Worm (Caenorhabditis elegans): ENCODE results near the gene cbs-1.

DNA sequence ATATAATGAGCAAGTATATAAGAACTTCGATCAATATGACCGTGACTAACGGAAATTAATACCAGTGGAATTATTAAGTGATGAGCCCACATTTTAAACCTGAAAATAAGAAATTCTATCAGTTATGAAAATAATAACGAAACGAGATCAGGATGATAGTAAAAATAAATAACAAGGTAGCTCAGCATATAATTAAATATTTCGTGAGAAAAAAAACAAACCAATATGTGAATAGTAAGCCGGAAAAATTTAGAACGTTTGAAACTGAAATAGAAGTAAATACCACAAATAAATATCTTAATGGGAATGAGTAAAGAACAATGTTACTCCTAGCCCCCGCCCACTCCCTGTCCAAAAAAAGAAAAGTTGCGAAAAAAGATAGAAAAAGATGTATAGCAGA, 45.4 kb upstream of the cbs-1 start, which contains the start of gene F19C6.3:
- TF ChIP-seq nhr-11 (tag; optimal IDR thresholded peaks at IDR 0.05) = no peak
- no peak for TF ChIP-seq pqm-1 (tag; optimal IDR thresholded peaks at IDR 0.05)
- no peak for TF ChIP-seq nhr-28 (tag; optimal IDR thresholded peaks at IDR 0.05)
